Fruit fly (Drosophila melanogaster): ENCODE data around the gene Rala.

Rala gene

dm6 chrX:3714020-3714419 is 5.4 kb downstream of the Rala start (continued):
- TF ChIP-seq stc (GFP tag; IDR thresholded peaks at IDR 0.05): peak; percentile 40; the same call in 1 of the 2 replicates
- no peak for TF ChIP-seq ato (GFP tag; IDR thresholded peaks at IDR 0.05; ENCODE audit: partially characterized antibody)
- TF ChIP-seq emc (GFP tag; optimal IDR thresholded peaks at IDR 0.05): no peak
- no peak for TF ChIP-seq amos (GFP tag; IDR thresholded peaks at IDR 0.05; ENCODE audit: partially characterized antibody)
- no peak for TF ChIP-seq D19B (GFP tag; optimal IDR thresholded peaks at IDR 0.05)
- no peak for TF ChIP-seq CG32772 (GFP tag; IDR thresholded peaks at IDR 0.05)
- TF ChIP-seq zen2 (GFP tag; IDR thresholded peaks at IDR 0.05; ENCODE audit: partially characterized antibody): no peak
- no peak for TF ChIP-seq wdn (GFP tag; IDR thresholded peaks at IDR 0.05)
- TF ChIP-seq Blimp-1 (GFP tag; optimal IDR thresholded peaks at IDR 0.05): peak; percentile 14
- TF ChIP-seq CG6654 (GFP tag; optimal IDR thresholded peaks at IDR 0.05): no peak
- no peak for TF ChIP-seq z (GFP tag; IDR thresholded peaks at IDR 0.05)
- TF ChIP-seq CG11696 (GFP tag; IDR thresholded peaks at IDR 0.05): no peak
- TF ChIP-seq NC2α (GFP tag; optimal IDR thresholded peaks at IDR 0.05): no peak
- peak; percentile 23 for TF ChIP-seq Side (GFP tag; optimal IDR thresholded peaks at IDR 0.05)
- TF ChIP-seq CG30403 (GFP tag; optimal IDR thresholded peaks at IDR 0.05): peak; percentile 51
- TF ChIP-seq ara (GFP tag; IDR thresholded peaks at IDR 0.05): no peak
- no peak for TF ChIP-seq Stat92E (GFP tag; optimal IDR thresholded peaks at IDR 0.05)
- TF ChIP-seq CG8290 (GFP tag; optimal IDR thresholded peaks at IDR 0.05): no peak
- TF ChIP-seq CG8290 (tag; optimal IDR thresholded peaks at IDR 0.05): peak in 1 of 2 experiments; percentile 61
- TF ChIP-seq CG34376 (GFP tag; optimal IDR thresholded peaks at IDR 0.05): no peak
- TF ChIP-seq tin (GFP tag; optimal IDR thresholded peaks at IDR 0.05): peak; percentile 0
- TF ChIP-seq CG11398 (GFP tag; optimal IDR thresholded peaks at IDR 0.05): no peak
- TF ChIP-seq CG4854 (GFP tag; optimal IDR thresholded peaks at IDR 0.05): no peak
- TF ChIP-seq Xbp1 (GFP tag; optimal IDR thresholded peaks at IDR 0.05): peak; percentile 54
- TF ChIP-seq cwo (GFP tag; optimal IDR thresholded peaks at IDR 0.05): peak; percentile 28
- TF ChIP-seq CG2120 (GFP tag; optimal IDR thresholded peaks at IDR 0.05): peak; percentile 62
- TF ChIP-seq CG3281 (GFP tag; optimal IDR thresholded peaks at IDR 0.05): peak; percentile 42
- TF ChIP-seq ab (GFP tag; optimal IDR thresholded peaks at IDR 0.05): no peak
- TF ChIP-seq CG12299 (tag; optimal IDR thresholded peaks at IDR 0.05): no peak
- TF ChIP-seq crol (GFP tag; IDR thresholded peaks at IDR 0.05): no peak
- no peak for TF ChIP-seq Deaf1 (tag; optimal IDR thresholded peaks at IDR 0.05)
- no peak for TF ChIP-seq CG11560 (tag; IDR thresholded peaks at IDR 0.05)
- TF ChIP-seq caup (GFP tag; optimal IDR thresholded peaks at IDR 0.05; ENCODE audit: severe bottlenecking): no peak
- TF ChIP-seq NfI (GFP tag; optimal IDR thresholded peaks at IDR 0.05): peak; percentile 36
- TF ChIP-seq dan (GFP tag; IDR thresholded peaks at IDR 0.05): no peak
- TF ChIP-seq ase (GFP tag; IDR thresholded peaks at IDR 0.05): no peak
- TF ChIP-seq unc-4 (GFP tag; IDR thresholded peaks at IDR 0.05; ENCODE audit: partially characterized antibody): no peak
- peak; percentile 14 for TF ChIP-seq CG15514 (GFP tag; optimal IDR thresholded peaks at IDR 0.05)
- TF ChIP-seq E2f2 (GFP tag; IDR thresholded peaks at IDR 0.05): no peak
- no peak for TF ChIP-seq CG1233 (GFP tag; optimal IDR thresholded peaks at IDR 0.05)
- no peak for TF ChIP-seq dm (GFP tag; optimal IDR thresholded peaks at IDR 0.05)
- TF ChIP-seq Mrtf (GFP tag; IDR thresholded peaks at IDR 0.05): no peak
- no peak for TF ChIP-seq CG6272 (GFP tag; IDR thresholded peaks at IDR 0.05)
- no peak for TF ChIP-seq CG11247 (GFP tag; IDR thresholded peaks at IDR 0.05)
- 0 out of 2 replicates have a peak, but pooled peaks have one; percentile 19 for TF ChIP-seq CG10366 (GFP tag; IDR thresholded peaks at IDR 0.05)
- peak; percentile 77 for TF ChIP-seq Med (GFP tag)
- TF ChIP-seq chif (GFP tag; optimal IDR thresholded peaks at IDR 0.05): peak in 1 of 2 experiments; percentile 9
- TF ChIP-seq CG14667 (GFP tag; IDR thresholded peaks at IDR 0.05): no peak
- TF ChIP-seq ro (GFP tag; IDR thresholded peaks at IDR 0.05): no peak
- no peak for TF ChIP-seq CG18764 (GFP tag; optimal IDR thresholded peaks at IDR 0.05)
- no peak for TF ChIP-seq BEAF-32 (GFP tag; optimal IDR thresholded peaks at IDR 0.05)
- no peak for TF ChIP-seq cad (GFP tag; optimal IDR thresholded peaks at IDR 0.05)
